Worm (Caenorhabditis elegans) whole organism, L1 larva: ENCODE data around the gene C12D5.4.

Experiments
- C16A3.4 ChIP-seq: fragments of 150-350 bp; optimal IDR thresholded peaks from 2 replicates; lab custom pipeline; 2014; ENCODE audit warnings: missing biosample characterization, missing genetic modification characterization
- C34B4.2 ChIP-seq: sonication (generic microtip); optimal IDR thresholded peaks from 2 replicates; lab custom pipeline; 2017; ENCODE audit warnings: mild to moderate bottlenecking, missing genetic modification characterization, missing compliant biosample characterization
- Y116A8C.19 ChIP-seq: sonication (generic microtip); optimal IDR thresholded peaks from 2 replicates; lab custom pipeline; 2016; ENCODE audit warnings: missing compliant biosample characterization, missing genetic modification characterization, borderline replicate concordance
- alr-1 ChIP-seq: fragments of 200-800 bp; sonication (Bioruptor generic); optimal IDR thresholded peaks from 2 replicates; lab custom pipeline; 2018; ENCODE audit warnings: borderline replicate concordance, mild to moderate bottlenecking, missing genetic modification characterization, missing compliant biosample characterization
- aly-2 ChIP-seq: fragments of 150-350 bp; optimal IDR thresholded peaks from 2 replicates; lab custom pipeline; 2014; ENCODE audit warnings: missing biosample characterization, missing genetic modification characterization
- blmp-1 ChIP-seq: fragments of 150-350 bp; optimal IDR thresholded peaks from 2 replicates; lab custom pipeline; 2014; ENCODE audit warnings: missing biosample characterization, missing genetic modification characterization
- ces-1 ChIP-seq: fragments of 150-350 bp; optimal IDR thresholded peaks from 2 replicates; lab custom pipeline; 2014; ENCODE audit warnings: missing biosample characterization, missing genetic modification reagents, missing genetic modification characterization
- dpl-1 ChIP-seq, 3 experiments: fragments of 150-350 bp in 2 of 3; sonication (generic microtip) in 1 of 3; optimal IDR thresholded peaks; 2 replicates each; lab custom pipeline; 2014 to 2017; ENCODE audit warnings: missing biosample characterization in 3 of 3, missing genetic modification characterization in 3 of 3, missing genetic modification reagents in 3 of 3
- elt-3 ChIP-seq, 6 experiments: fragments of 150-350 bp in 1 of 6; sonication (generic microtip); optimal IDR thresholded peaks; 2 replicates each; lab custom pipeline; 2017 to 2018; ENCODE audit warnings: missing biosample characterization in 6 of 6, missing genetic modification characterization in 6 of 6, inconsistent platforms in 1 of 6
- fkh-10 ChIP-seq: sonication (generic microtip); optimal IDR thresholded peaks from 2 replicates; lab custom pipeline; 2017; ENCODE audit warnings: missing biosample characterization, missing genetic modification reagents, missing genetic modification characterization
- fos-1 ChIP-seq: fragments of 150-350 bp; optimal IDR thresholded peaks from 2 replicates; lab custom pipeline; 2014; ENCODE audit warnings: missing biosample characterization, missing genetic modification characterization
- hlh-4 ChIP-seq: sonication (generic microtip); optimal IDR thresholded peaks from 2 replicates; lab custom pipeline; 2016; ENCODE audit warnings: mild to moderate bottlenecking, missing genetic modification characterization, missing compliant biosample characterization
- jun-1 ChIP-seq: fragments of 150-350 bp; optimal IDR thresholded peaks from 2 replicates; lab custom pipeline; 2014; ENCODE audit warnings: missing biosample characterization, missing genetic modification reagents, missing genetic modification characterization
- lin-15B ChIP-seq: fragments of 150-350 bp; sonication (generic microtip); optimal IDR thresholded peaks from 3 replicates; lab custom pipeline; 2014; ENCODE audit warnings: missing biosample characterization, missing genetic modification characterization
- lin-35 ChIP-seq, 2 experiments: fragments of 150-350 bp; optimal IDR thresholded peaks; 2 replicates each; lab custom pipeline; 2014; ENCODE audit warnings: missing biosample characterization in 2 of 2, missing genetic modification characterization in 2 of 2, missing genetic modification reagents in 2 of 2
- lin-39 ChIP-seq: fragments of 150-350 bp; optimal IDR thresholded peaks from 2 replicates; lab custom pipeline; 2014; ENCODE audit warnings: missing biosample characterization, missing genetic modification reagents, missing genetic modification characterization
- lsy-2 ChIP-seq, 2 experiments: fragments of 150-350 bp; optimal IDR thresholded peaks; 2 replicates each; lab custom pipeline; 2014; ENCODE audit warnings: missing biosample characterization in 2 of 2, missing genetic modification characterization in 2 of 2
- mab-9 ChIP-seq: fragments of 200-800 bp; sonication (Bioruptor generic); IDR thresholded peaks from 2 replicates; pipeline ENCODE4 v1.3.6; 2022; ENCODE audit warnings: missing genetic modification reagents, missing genetic modification characterization, missing compliant biosample characterization
- mef-2 ChIP-seq: fragments of 150-350 bp; optimal IDR thresholded peaks from 2 replicates; lab custom pipeline; 2014; ENCODE audit warnings: missing biosample characterization, missing genetic modification characterization
- mep-1 ChIP-seq: fragments of 150-350 bp; optimal IDR thresholded peaks from 2 replicates; lab custom pipeline; 2014; ENCODE audit warnings: missing biosample characterization, missing genetic modification characterization
- nhr-11 ChIP-seq: fragments of 150-350 bp; optimal IDR thresholded peaks from 2 replicates; lab custom pipeline; 2014; ENCODE audit warnings: missing biosample characterization, missing genetic modification characterization
- nhr-12 ChIP-seq: sonication (generic microtip); optimal IDR thresholded peaks from 2 replicates; lab custom pipeline; 2017; ENCODE audit warnings: missing biosample characterization, missing genetic modification characterization
- nhr-19 ChIP-seq: fragments of 200-800 bp; sonication (Bioruptor generic); conservative IDR thresholded peaks from 2 replicates; pipeline ENCODE4 v1.3.6; 2022; ENCODE audit warnings: missing genetic modification characterization, missing compliant biosample characterization
- nhr-28 ChIP-seq: fragments of 150-350 bp; optimal IDR thresholded peaks from 2 replicates; lab custom pipeline; 2014; ENCODE audit warnings: missing biosample characterization, missing genetic modification characterization
- nhr-47 ChIP-seq: sonication (generic microtip); optimal IDR thresholded peaks from 2 replicates; lab custom pipeline; 2016; ENCODE audit warnings: mild to moderate bottlenecking, missing genetic modification characterization, moderate library complexity, missing compliant biosample characterization
- nhr-85 ChIP-seq: sonication (generic microtip); peaks from one replicate; lab custom pipeline; 2016; ENCODE audit warnings: missing genetic modification characterization, inconsistent platforms, missing compliant biosample characterization
- pag-3 ChIP-seq: sonication (generic microtip); optimal IDR thresholded peaks from 2 replicates; lab custom pipeline; 2017; ENCODE audit warnings: missing genetic modification characterization, mild to moderate bottlenecking, missing compliant biosample characterization, antibody characterized with exemption, borderline replicate concordance; ENCODE audit not compliant: insufficient read depth
- rnt-1 ChIP-seq: sonication (generic microtip); optimal IDR thresholded peaks from 2 replicates; lab custom pipeline; 2016; ENCODE audit warnings: mild to moderate bottlenecking, missing genetic modification characterization, moderate library complexity, missing compliant biosample characterization
- skn-1 ChIP-seq: fragments of 150-350 bp; optimal IDR thresholded peaks from 2 replicates; lab custom pipeline; 2014; ENCODE audit warnings: missing biosample characterization, missing genetic modification characterization
- snpc-4 ChIP-seq: fragments of 150-350 bp; optimal IDR thresholded peaks from 2 replicates; lab custom pipeline; 2014; ENCODE audit warnings: missing biosample characterization, missing genetic modification characterization
- swsn-7 ChIP-seq: sonication (generic microtip); optimal IDR thresholded peaks from 2 replicates; lab custom pipeline; 2016; ENCODE audit warnings: missing genetic modification characterization, missing compliant biosample characterization
- tlp-1 ChIP-seq: fragments of 150-350 bp; optimal IDR thresholded peaks from 2 replicates; lab custom pipeline; 2014; ENCODE audit warnings: missing biosample characterization, missing genetic modification characterization
- unc-62 ChIP-seq: fragments of 150-350 bp; optimal IDR thresholded peaks from 2 replicates; lab custom pipeline; 2014; ENCODE audit warnings: missing biosample characterization, missing genetic modification reagents, missing genetic modification characterization
- zip-4 ChIP-seq: fragments of 200-800 bp; sonication (Bioruptor generic); optimal IDR thresholded peaks from 2 replicates; lab custom pipeline; 2018; ENCODE audit warnings: mild to moderate bottlenecking, missing genetic modification characterization, moderate library complexity, missing compliant biosample characterization

C12D5.4 gene

DNA sequence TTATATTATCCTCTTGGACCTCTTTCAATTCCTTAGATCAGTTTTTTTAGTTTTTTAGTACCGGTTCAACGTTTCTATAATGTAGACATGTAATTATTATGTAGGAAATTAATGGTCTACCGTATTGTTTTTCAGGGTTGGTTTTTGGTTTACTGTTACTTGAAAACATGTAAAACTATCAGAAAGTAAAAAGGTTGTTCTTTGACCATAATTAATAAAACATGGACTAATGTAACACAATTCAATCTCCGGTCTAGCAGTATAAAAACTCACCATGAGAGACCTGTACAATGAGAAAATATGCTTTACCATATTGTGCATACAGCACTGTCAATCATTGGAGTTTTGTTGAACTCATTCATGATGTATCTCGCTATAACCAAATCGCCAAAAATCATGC, 36.9 kb upstream of the C12D5.4 start, which contains the start of gene srd-29:
Gene srd-29 (plus strand): TSS at position 301 of the 400 bp plus-strand sequence.
- TF ChIP-seq unc-62 (GFP tag; lab: Kevin White, UChicago) = no peak
- no peak for TF ChIP-seq nhr-47 (tag; lab: Kevin White, UChicago)
- no peak for TF ChIP-seq fkh-10 (GFP tag; lab: Kevin White, UChicago)
- TF ChIP-seq Y116A8C.19 (tag; lab: Kevin White, UChicago) = no peak
- TF ChIP-seq tlp-1 = no peak
- TF ChIP-seq ces-1 (GFP tag; lab: Kevin White, UChicago) = no peak
- no peak for TF ChIP-seq lin-39 (tag; lab: Kevin White, UChicago)
- no peak for TF ChIP-seq alr-1 (tag; lab: Kevin White, UChicago)

DNA sequence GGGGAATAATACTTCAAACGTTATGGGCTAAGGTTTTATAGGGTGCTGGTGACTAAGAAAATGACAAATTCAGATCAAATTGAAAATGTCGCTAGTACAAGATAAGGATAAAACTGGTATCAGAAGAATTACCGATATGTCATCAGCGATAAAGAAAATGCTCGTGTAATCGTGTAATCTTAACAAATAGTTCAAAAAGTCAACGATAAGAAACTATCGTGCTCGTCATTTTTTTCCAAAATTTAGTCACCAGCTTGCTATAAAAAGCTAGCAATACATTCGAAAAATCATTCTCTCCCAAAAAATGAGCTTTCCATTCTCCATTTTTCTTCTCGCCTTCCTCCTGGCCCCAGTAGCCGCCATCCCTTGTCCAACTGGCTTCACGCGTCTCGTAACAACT, 34.6 kb upstream of the C12D5.4 start, which contains the start of gene clec-45:
Gene clec-45 (plus strand): TSS at position 301 of the 400 bp plus-strand sequence.
- TF ChIP-seq nhr-11 (no peak), lsy-2 (tag; optimal IDR thresholded peaks at IDR 0.05; lab: Kevin White, UChicago) (no peak), fos-1 (tag; lab: Kevin White, UChicago) (no peak), lin-35 (GFP tag; optimal IDR thresholded peaks at IDR 0.05; lab: Kevin White, UChicago) (no peak), jun-1 (tag; lab: Kevin White, UChicago) (no peak), lin-15B (no peak), C16A3.4 (no peak)

DNA sequence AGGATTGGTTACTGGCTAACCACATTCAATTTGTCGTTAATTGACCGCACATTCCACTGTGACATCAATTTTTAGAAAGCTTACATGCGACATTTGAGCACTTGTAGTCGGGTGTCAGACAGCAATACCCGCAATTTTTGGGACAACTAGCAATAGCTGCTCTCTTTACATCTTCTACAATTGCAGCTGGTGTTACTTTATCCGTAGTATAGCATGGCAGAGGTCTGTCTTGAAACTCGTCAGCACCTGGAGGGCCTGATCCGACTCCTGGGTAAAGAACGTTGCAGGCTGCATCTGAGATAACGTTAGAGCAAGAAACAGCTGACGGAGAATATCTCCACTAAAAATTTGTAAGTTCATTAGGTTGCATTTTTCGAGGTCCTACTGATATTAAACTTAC, 33.0 kb upstream of the C12D5.4 start:
- TF ChIP-seq Y116A8C.19 (tag; lab: Kevin White, UChicago) (no peak), aly-2 (no peak), pag-3 (tag; lab: Kevin White, UChicago) (no peak), nhr-11 (no peak), snpc-4 (tag; lab: Kevin White, UChicago) (no peak), blmp-1 (tag; lab: Kevin White, UChicago) (no peak), rnt-1 (no peak), nhr-28 (no peak), dpl-1 (GFP tag; optimal IDR thresholded peaks at IDR 0.05; lab: Kevin White, UChicago) (no peak)
- TF ChIP-seq, all 84 proteins: peak for 0

DNA sequence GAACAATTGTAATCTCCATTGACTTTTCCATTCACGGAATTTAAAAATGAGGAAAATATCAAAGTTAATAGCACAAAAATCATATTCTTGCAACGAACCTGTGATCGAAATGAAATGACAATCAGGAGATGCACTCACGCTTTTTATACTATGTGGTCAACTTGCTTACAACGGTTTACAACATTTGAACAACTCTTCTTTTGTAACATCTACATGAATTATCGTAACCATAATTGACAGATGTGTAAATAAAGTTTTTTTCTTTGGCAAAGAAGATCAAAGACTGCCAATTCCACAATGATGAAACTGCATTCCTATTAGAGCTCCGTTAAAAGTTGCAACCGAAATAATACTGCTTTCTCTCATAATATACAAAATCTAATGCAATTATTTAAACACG, 32.6 kb upstream of the C12D5.4 start, which contains the start of gene F07C4.10:
Gene F07C4.10 (minus strand): TSS at position 101 of the 400 bp plus-strand sequence.
- TF ChIP-seq elt-3 (tag; optimal IDR thresholded peaks at IDR 0.05; lab: Kevin White, UChicago) = no peak
- no peak for TF ChIP-seq dpl-1 (GFP tag; optimal IDR thresholded peaks at IDR 0.05; lab: Kevin White, UChicago)
- no peak for TF ChIP-seq mef-2
- no peak for TF ChIP-seq Y116A8C.19 (tag; lab: Kevin White, UChicago)
- no peak for TF ChIP-seq zip-4
- TF ChIP-seq nhr-85 = no peak
- no peak for TF ChIP-seq aly-2
- no peak for TF ChIP-seq rnt-1
- no peak for TF ChIP-seq skn-1
- TF ChIP-seq nhr-47 (tag; lab: Kevin White, UChicago) = no peak
- no peak for TF ChIP-seq nhr-19 (GFP tag; lab: Robert Waterston, UW)
- TF ChIP-seq, all 84 proteins: peak for 0

DNA sequence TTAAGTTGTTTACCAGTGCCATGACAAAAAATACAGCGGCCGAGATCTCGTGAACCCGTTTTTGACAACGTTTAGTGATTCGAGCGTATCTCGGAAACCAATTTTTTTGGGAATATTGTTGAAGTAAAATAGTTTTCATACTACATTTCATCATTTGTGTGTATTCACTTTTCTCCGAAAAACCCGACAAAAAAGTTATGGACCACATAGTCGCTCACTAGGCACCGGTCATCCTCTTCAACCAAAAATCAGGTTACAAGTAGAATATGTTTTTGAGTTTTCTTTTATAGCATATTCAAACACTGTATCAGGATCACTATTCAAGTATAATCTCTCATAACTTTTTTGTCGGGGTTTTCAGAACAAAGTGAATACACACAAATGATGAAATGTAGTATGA, 30.6 kb upstream of the C12D5.4 start:
- TF ChIP-seq nhr-11 (no peak), nhr-19 (GFP tag; lab: Robert Waterston, UW) (no peak), mep-1 (no peak), mab-9 (no peak), C34B4.2 (tag; lab: Kevin White, UChicago) (no peak), hlh-4 (tag; lab: Kevin White, UChicago) (no peak), nhr-12 (tag; lab: Kevin White, UChicago) (no peak), swsn-7 (tag; lab: Kevin White, UChicago) (no peak), lin-35 (GFP tag; optimal IDR thresholded peaks at IDR 0.05; lab: Kevin White, UChicago) (no peak)
